Worm (Caenorhabditis elegans) whole organism, L3 larva: ENCODE results near the gene Y111B2A.1.
A peak's percentile ranks its signal among the peaks of the same experiment; 100 is the strongest.

Source experiments
- R02D3.7 ChIP-seq: fragments of 150-350 bp; optimal IDR thresholded peaks from 2 replicates; lab custom pipeline; 2014; ENCODE audit warnings: missing biosample characterization, missing genetic modification characterization
- aly-2 ChIP-seq: fragments of 150-350 bp; optimal IDR thresholded peaks from 2 replicates; lab custom pipeline; 2014; ENCODE audit warnings: missing biosample characterization, missing genetic modification characterization
- ama-1 ChIP-seq: fragments of 150-350 bp; optimal IDR thresholded peaks from 2 replicates; lab custom pipeline; 2018
- ceh-28 ChIP-seq: fragments of 150-350 bp; optimal IDR thresholded peaks from 2 replicates; lab custom pipeline; 2014; ENCODE audit warnings: missing biosample characterization, missing genetic modification reagents, missing genetic modification characterization
- ceh-82 ChIP-seq: fragments of 150-350 bp; optimal IDR thresholded peaks from 2 replicates; lab custom pipeline; 2014; ENCODE audit warnings: missing biosample characterization, missing genetic modification characterization
- ceh-9 ChIP-seq: sonication (generic microtip); optimal IDR thresholded peaks from 2 replicates; lab custom pipeline; 2018; ENCODE audit warnings: missing biosample characterization, missing genetic modification characterization
- daf-12 ChIP-seq: fragments of 150-350 bp; optimal IDR thresholded peaks from 2 replicates; lab custom pipeline; 2014; ENCODE audit warnings: missing biosample characterization, missing genetic modification reagents, missing genetic modification characterization
- egl-27 ChIP-seq: sonication (generic microtip); optimal IDR thresholded peaks from 4 replicates; lab custom pipeline; 2017; ENCODE audit warnings: missing biosample characterization, missing genetic modification reagents, missing genetic modification characterization
- elt-1 ChIP-seq: fragments of 150-350 bp; optimal IDR thresholded peaks from 2 replicates; lab custom pipeline; 2014; ENCODE audit warnings: missing biosample characterization, missing genetic modification characterization
- elt-2 ChIP-seq: sonication (generic microtip); optimal IDR thresholded peaks from 2 replicates; lab custom pipeline; 2016; ENCODE audit warnings: missing genetic modification reagents, mild to moderate bottlenecking, missing genetic modification characterization, missing compliant biosample characterization
- elt-3 ChIP-seq, 3 experiments: fragments of 150-350 bp in 1 of 3; sonication (generic microtip) in 2 of 3; optimal IDR thresholded peaks; 2 replicates in 2 of 3; 4 replicates in 1 of 3; lab custom pipeline; 2014 to 2017; ENCODE audit warnings: missing biosample characterization in 3 of 3, missing genetic modification characterization in 3 of 3
- fkh-10 ChIP-seq: sonication (generic microtip); optimal IDR thresholded peaks from 2 replicates; lab custom pipeline; 2017; ENCODE audit warnings: missing biosample characterization, missing genetic modification reagents, missing genetic modification characterization
- fkh-2 ChIP-seq: fragments of 150-350 bp; optimal IDR thresholded peaks from 2 replicates; lab custom pipeline; 2014; ENCODE audit warnings: missing biosample characterization, missing genetic modification reagents, missing genetic modification characterization
- fos-1 ChIP-seq: fragments of 150-350 bp; optimal IDR thresholded peaks from 2 replicates; lab custom pipeline; 2014; ENCODE audit warnings: missing biosample characterization, missing genetic modification characterization
- hmg-11 ChIP-seq: sonication (generic microtip); optimal IDR thresholded peaks from 2 replicates; lab custom pipeline; 2016; ENCODE audit warnings: missing genetic modification characterization, missing compliant biosample characterization
- jun-1 ChIP-seq: fragments of 150-350 bp; optimal IDR thresholded peaks from 2 replicates; lab custom pipeline; 2014; ENCODE audit warnings: missing biosample characterization, missing genetic modification reagents, missing genetic modification characterization
- lin-15B ChIP-seq: fragments of 150-350 bp; optimal IDR thresholded peaks from 2 replicates; lab custom pipeline; 2014; ENCODE audit warnings: missing biosample characterization, missing genetic modification characterization
- lin-39 ChIP-seq: fragments of 150-350 bp; optimal IDR thresholded peaks from 2 replicates; lab custom pipeline; 2018; ENCODE audit warnings: missing biosample characterization, missing genetic modification reagents, missing genetic modification characterization
- lsy-12 ChIP-seq: sonication (generic microtip); optimal IDR thresholded peaks from 2 replicates; lab custom pipeline; 2016; ENCODE audit warnings: mild to moderate bottlenecking, missing genetic modification characterization, missing compliant biosample characterization
- mdl-1 ChIP-seq: fragments of 150-350 bp; optimal IDR thresholded peaks from 2 replicates; lab custom pipeline; 2014; ENCODE audit warnings: missing biosample characterization, missing genetic modification characterization
- mml-1 ChIP-seq: fragments of 150-350 bp; sonication (generic microtip); optimal IDR thresholded peaks from 3 replicates; lab custom pipeline; 2014; ENCODE audit warnings: missing biosample characterization, missing genetic modification characterization
- nfya-1 ChIP-seq: sonication (generic microtip); optimal IDR thresholded peaks from 2 replicates; lab custom pipeline; 2017; ENCODE audit warnings: missing genetic modification characterization, mild to moderate bottlenecking, missing compliant biosample characterization, antibody characterized with exemption, moderate library complexity; ENCODE audit not compliant: insufficient read depth
- nhr-11 ChIP-seq: fragments of 150-350 bp; optimal IDR thresholded peaks from 2 replicates; lab custom pipeline; 2014; ENCODE audit warnings: missing biosample characterization, missing genetic modification characterization
- nhr-12 ChIP-seq: fragments of 150-350 bp; optimal IDR thresholded peaks from 2 replicates; lab custom pipeline; 2014; ENCODE audit warnings: missing biosample characterization, missing genetic modification characterization
- nhr-23 ChIP-seq: fragments of 150-350 bp; optimal IDR thresholded peaks from 2 replicates; lab custom pipeline; 2014; ENCODE audit warnings: missing biosample characterization, missing genetic modification reagents, missing genetic modification characterization
- nhr-237 ChIP-seq: fragments of 150-350 bp; optimal IDR thresholded peaks from 2 replicates; lab custom pipeline; 2014; ENCODE audit warnings: missing biosample characterization, missing genetic modification characterization
- nhr-25 ChIP-seq: sonication (generic microtip); optimal IDR thresholded peaks from 2 replicates; lab custom pipeline; 2017; ENCODE audit warnings: missing biosample characterization, missing genetic modification characterization
- nhr-43 ChIP-seq: sonication (generic microtip); optimal IDR thresholded peaks from 2 replicates; lab custom pipeline; 2016; ENCODE audit warnings: mild to moderate bottlenecking, missing genetic modification characterization, missing compliant biosample characterization; ENCODE audit not compliant: poor library complexity, severe bottlenecking
- nhr-67 ChIP-seq: fragments of 150-350 bp; optimal IDR thresholded peaks from 2 replicates; lab custom pipeline; 2014; ENCODE audit warnings: missing biosample characterization, missing genetic modification characterization
- pqm-1 ChIP-seq: fragments of 150-350 bp; optimal IDR thresholded peaks from 2 replicates; lab custom pipeline; 2017; ENCODE audit warnings: missing biosample characterization, missing genetic modification characterization, inconsistent platforms
- sea-2 ChIP-seq: fragments of 150-350 bp; sonication (generic microtip); optimal IDR thresholded peaks from 4 replicates; lab custom pipeline; 2014; ENCODE audit warnings: missing biosample characterization, missing genetic modification reagents, missing genetic modification characterization
- skn-1 ChIP-seq: fragments of 150-350 bp; optimal IDR thresholded peaks from 2 replicates; lab custom pipeline; 2014; ENCODE audit warnings: missing biosample characterization, missing genetic modification characterization
- snpc-4 ChIP-seq: fragments of 150-350 bp; optimal IDR thresholded peaks from 2 replicates; lab custom pipeline; 2014; ENCODE audit warnings: missing biosample characterization, missing genetic modification characterization
- tbx-2 ChIP-seq: sonication (generic microtip); optimal IDR thresholded peaks from 2 replicates; lab custom pipeline; 2016; ENCODE audit warnings: mild to moderate bottlenecking, missing genetic modification characterization, missing compliant biosample characterization
- unc-39 ChIP-seq: sonication (generic microtip); optimal IDR thresholded peaks from 4 replicates; lab custom pipeline; 2017; ENCODE audit warnings: missing biosample characterization, missing genetic modification characterization
- unc-62 ChIP-seq: fragments of 150-350 bp; sonication (generic microtip); optimal IDR thresholded peaks from 4 replicates; lab custom pipeline; 2014; ENCODE audit warnings: missing biosample characterization, missing genetic modification reagents, missing genetic modification characterization
- ztf-11 ChIP-seq: fragments of 150-350 bp; optimal IDR thresholded peaks from 2 replicates; lab custom pipeline; 2014; ENCODE audit warnings: missing biosample characterization, missing genetic modification characterization

Y111B2A.1 gene

DNA sequence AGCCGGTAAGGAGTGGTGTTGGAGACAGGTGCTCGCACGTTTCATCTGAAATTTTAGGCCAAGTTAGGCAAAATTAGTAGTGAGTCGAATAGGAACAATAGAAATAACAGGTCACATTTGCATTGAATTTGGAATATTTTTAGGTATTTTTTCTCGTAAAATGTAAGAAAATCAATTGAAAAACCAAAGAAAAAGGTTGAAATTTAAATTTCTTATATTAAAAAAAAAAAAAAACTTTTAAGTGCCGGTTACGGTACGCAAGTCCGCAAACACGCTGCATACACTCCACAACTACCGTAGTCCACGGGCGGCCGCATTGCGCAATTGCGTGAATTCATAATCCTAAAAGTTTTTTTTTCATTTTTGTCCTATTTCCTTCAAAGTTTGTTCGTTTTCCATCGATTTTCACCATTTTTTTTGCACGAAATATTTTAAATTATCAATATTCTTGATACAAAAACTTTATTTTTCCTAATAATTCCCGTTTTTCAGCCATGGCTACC lies at the start of gene Y111B2A.1, which contains the start of gene Y111B2A.2:
Gene Y111B2A.1 (minus strand): TSS at position 51 of the 503 bp plus-strand sequence.
Gene Y111B2A.2 (plus strand): TSS at position 493 of the 503 bp plus-strand sequence.
- TF ChIP-seq fkh-2 (tag; lab: Kevin White, UChicago) = no peak
- no peak for TF ChIP-seq fkh-10 (GFP tag; lab: Kevin White, UChicago)
- no peak for TF ChIP-seq nfya-1 (tag; lab: Kevin White, UChicago)
- TF ChIP-seq, all 47 proteins: peak for 0

DNA sequence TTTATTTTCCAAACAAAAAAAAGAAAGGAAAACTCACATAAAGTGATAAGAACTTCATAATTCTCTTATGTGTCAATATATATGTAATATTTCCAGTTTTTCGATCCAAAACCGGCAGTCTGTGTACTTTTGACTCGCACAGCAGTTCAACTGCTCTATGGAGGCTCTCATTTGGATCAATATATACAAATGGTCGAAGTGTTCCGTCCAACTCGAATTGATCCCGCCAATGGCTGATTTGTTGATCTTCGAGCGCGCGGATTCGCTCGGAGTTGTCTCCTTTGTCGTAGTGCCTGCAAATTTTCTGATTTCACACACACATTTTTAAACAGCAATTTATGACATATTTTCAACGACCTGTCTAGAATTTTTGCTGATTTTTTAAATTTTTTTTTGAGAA lies 47.2 kb upstream of the Y111B2A.1 start:
- TF ChIP-seq nfya-1 (tag; lab: Kevin White, UChicago) (no peak), ama-1 (lab: Kevin White, UChicago) (no peak), nhr-237 (tag; lab: Kevin White, UChicago) (no peak), daf-12 (tag; lab: Kevin White, UChicago) (no peak), mml-1 (tag; lab: Kevin White, UChicago) (no peak), pqm-1 (tag; lab: Kevin White, UChicago) (no peak), jun-1 (tag; lab: Kevin White, UChicago) (no peak), ztf-11 (tag; lab: Kevin White, UChicago) (no peak), mdl-1 (no peak), nhr-23 (tag; lab: Kevin White, UChicago) (no peak), aly-2 (tag; lab: Kevin White, UChicago) (no peak), lin-39 (no peak), ceh-82 (tag; lab: Kevin White, UChicago) (no peak)

ce11 chrIII:12540411-12540810 lies 45.0 kb upstream of the Y111B2A.1 start:
- TF ChIP-seq fkh-2 (tag; lab: Kevin White, UChicago) (no peak), nfya-1 (tag; lab: Kevin White, UChicago) (peak; percentile 98)

- TF ChIP-seq hmg-11 (tag; lab: Kevin White, UChicago) = no peak
- TF ChIP-seq ceh-82 (tag; lab: Kevin White, UChicago) = no peak
- TF ChIP-seq skn-1 (tag; lab: Kevin White, UChicago) = no peak
- TF ChIP-seq fkh-10 (GFP tag; lab: Kevin White, UChicago) = no peak
- no peak for TF ChIP-seq nhr-67 (tag; lab: Kevin White, UChicago)
- no peak for TF ChIP-seq jun-1 (tag; lab: Kevin White, UChicago)
- TF ChIP-seq nfya-1 (tag; lab: Kevin White, UChicago) = no peak
- TF ChIP-seq nhr-43 (tag; lab: Kevin White, UChicago) = no peak
- no peak for TF ChIP-seq mml-1 (tag; lab: Kevin White, UChicago)
- TF ChIP-seq snpc-4 (tag; lab: Kevin White, UChicago) = no peak
- no peak for TF ChIP-seq ztf-11 (tag; lab: Kevin White, UChicago)
- TF ChIP-seq aly-2 (tag; lab: Kevin White, UChicago) = no peak
- no peak for TF ChIP-seq sea-2 (GFP tag; lab: Kevin White, UChicago)
- TF ChIP-seq, all 47 proteins: peak for 0
Measured at ce11 chrIII:12537239-12537845, 41.9 kb upstream of the Y111B2A.1 start.

DNA sequence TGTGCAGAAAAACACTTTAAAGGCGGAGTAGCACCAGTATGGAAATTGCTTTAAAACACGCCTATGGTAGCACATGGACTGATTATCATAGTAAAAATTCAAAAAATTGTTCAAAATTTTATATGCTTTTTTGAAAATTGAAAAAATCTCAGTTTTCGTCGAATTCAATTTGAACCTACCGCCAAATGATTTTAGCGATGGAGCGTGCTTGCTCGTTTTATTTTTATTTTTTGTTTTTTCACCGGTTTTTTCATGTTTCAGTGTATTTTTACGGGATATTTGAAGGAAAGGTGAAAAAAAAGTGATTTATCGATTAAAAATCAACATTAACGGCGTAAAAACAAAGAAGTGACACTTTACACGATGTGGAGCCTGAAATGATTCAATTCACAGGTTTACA lies 38.5 kb upstream of the Y111B2A.1 start:
- TF ChIP-seq ceh-28 (tag; lab: Kevin White, UChicago) = peak; percentile 33
- no peak for TF ChIP-seq ceh-82 (tag; lab: Kevin White, UChicago)

ce11 chrIII:12528029-12528428 lies 32.6 kb upstream of the Y111B2A.1 start:
- TF ChIP-seq mml-1 (tag; lab: Kevin White, UChicago) (no peak), nfya-1 (tag; lab: Kevin White, UChicago) (peak; percentile 54), nhr-12 (no peak), elt-2 (peak; percentile 19), fos-1 (tag; lab: Kevin White, UChicago) (no peak), daf-12 (tag; lab: Kevin White, UChicago) (no peak), nhr-237 (tag; lab: Kevin White, UChicago) (no peak), ceh-82 (tag; lab: Kevin White, UChicago) (no peak), lin-15B (peak; percentile 44), mdl-1 (no peak), unc-62 (GFP tag; lab: Kevin White, UChicago) (no peak), ceh-9 (no peak), nhr-11 (tag; lab: Kevin White, UChicago) (no peak), tbx-2 (tag; lab: Kevin White, UChicago) (no peak), snpc-4 (tag; lab: Kevin White, UChicago) (no peak), lsy-12 (tag; lab: Kevin White, UChicago) (no peak), egl-27 (tag; lab: Kevin White, UChicago) (no peak), nhr-23 (tag; lab: Kevin White, UChicago) (no peak), elt-3 (tag; optimal IDR thresholded peaks at IDR 0.05; lab: Kevin White, UChicago) (no peak), ama-1 (lab: Kevin White, UChicago) (no peak), sea-2 (GFP tag; lab: Kevin White, UChicago) (no peak), pqm-1 (tag; lab: Kevin White, UChicago) (no peak), R02D3.7 (tag; lab: Kevin White, UChicago) (no peak), hmg-11 (tag; lab: Kevin White, UChicago) (peak; percentile 78), fkh-10 (GFP tag; lab: Kevin White, UChicago) (no peak), unc-39 (tag; lab: Kevin White, UChicago) (no peak), fkh-2 (tag; lab: Kevin White, UChicago) (no peak), aly-2 (tag; lab: Kevin White, UChicago) (no peak), elt-1 (tag; lab: Kevin White, UChicago) (no peak), nhr-25 (no peak)
